Worm (Caenorhabditis elegans) whole organism, young adult: ENCODE measurements around the gene trpp-6.

Source experiments
- C06A6.2 ChIP-seq: fragments of 200-800 bp; sonication (Bioruptor generic); conservative IDR thresholded peaks from 2 replicates; pipeline ENCODE4 v1.3.6; 2022; ENCODE audit warnings: missing genetic modification characterization, missing compliant biosample characterization
- Y53F4B.3 ChIP-seq: fragments of 200-800 bp; sonication (Bioruptor generic); IDR thresholded peaks from 2 replicates; pipeline ENCODE4 v1.3.6; 2022; ENCODE audit warnings: missing genetic modification reagents, missing genetic modification characterization, missing compliant biosample characterization
- Y53G8AR.9 ChIP-seq: fragments of 200-800 bp; sonication (Bioruptor generic); conservative IDR thresholded peaks from 2 replicates; pipeline ENCODE4 v1.3.6; 2022; ENCODE audit warnings: missing genetic modification reagents, missing genetic modification characterization, missing compliant biosample characterization
- attf-5 ChIP-seq: fragments of 200-800 bp; sonication (Bioruptor generic); optimal IDR thresholded peaks from 2 replicates; lab custom pipeline; 2018; ENCODE audit warnings: mild to moderate bottlenecking, missing genetic modification characterization, missing compliant biosample characterization
- efl-1 ChIP-seq: fragments of 150-350 bp; optimal IDR thresholded peaks from 2 replicates; lab custom pipeline; 2014; ENCODE audit warnings: missing biosample characterization, missing genetic modification reagents, missing genetic modification characterization
- egl-44 ChIP-seq: fragments of 200-800 bp; sonication (Bioruptor generic); IDR thresholded peaks from 2 replicates; pipeline ENCODE4 v1.3.6; 2022; ENCODE audit warnings: missing genetic modification reagents, missing genetic modification characterization, missing compliant biosample characterization
- madf-8 ChIP-seq: fragments of 200-800 bp; sonication (Bioruptor generic); conservative IDR thresholded peaks from 2 replicates; pipeline ENCODE4 v1.3.6; 2022; ENCODE audit warnings: missing genetic modification reagents, missing genetic modification characterization, missing compliant biosample characterization
- tbp1 ChIP-seq: fragments of 200-800 bp; sonication (Bioruptor generic); optimal IDR thresholded peaks from 2 replicates; lab custom pipeline; 2018; ENCODE audit warnings: mild to moderate bottlenecking, missing genetic modification characterization, missing compliant biosample characterization
- unc-62 ChIP-seq: fragments of 150-350 bp; optimal IDR thresholded peaks from 2 replicates; lab custom pipeline; 2014; ENCODE audit warnings: missing biosample characterization, missing genetic modification reagents, missing genetic modification characterization

ce11 chrV:10002720-10003119 lies 11.0 kb downstream of the trpp-6 start:
- no peak for TF ChIP-seq egl-44 (GFP tag; lab: Robert Waterston, UW)
- TF ChIP-seq madf-8 (GFP tag; lab: Robert Waterston, UW): no peak
- TF ChIP-seq unc-62 (GFP tag; lab: Kevin White, UChicago): no peak
- TF ChIP-seq efl-1 (GFP tag; lab: Kevin White, UChicago): no peak
- no peak for TF ChIP-seq Y53F4B.3 (GFP tag; lab: Robert Waterston, UW)
- no peak for TF ChIP-seq attf-5
- TF ChIP-seq tbp1: no peak
- no peak for TF ChIP-seq C06A6.2 (GFP tag; lab: Robert Waterston, UW)
- no peak for TF ChIP-seq Y53G8AR.9 (GFP tag; lab: Robert Waterston, UW)
